Worm (Caenorhabditis elegans): Measurements from ENCODE around the gene srz-6.

- TF ChIP-seq dao-5 (tag; optimal IDR thresholded peaks at IDR 0.05) = peak; percentile 85
- TF ChIP-seq him-1 (tag; optimal IDR thresholded peaks at IDR 0.05) = peak; percentile 68
Measured at ce11 chrII:12494556-12495131, 2.6 kb downstream of the srz-6 start, which contains the start of gene col-85.
